Worm (Caenorhabditis elegans): ENCODE data around the gene ets-10.

DNA sequence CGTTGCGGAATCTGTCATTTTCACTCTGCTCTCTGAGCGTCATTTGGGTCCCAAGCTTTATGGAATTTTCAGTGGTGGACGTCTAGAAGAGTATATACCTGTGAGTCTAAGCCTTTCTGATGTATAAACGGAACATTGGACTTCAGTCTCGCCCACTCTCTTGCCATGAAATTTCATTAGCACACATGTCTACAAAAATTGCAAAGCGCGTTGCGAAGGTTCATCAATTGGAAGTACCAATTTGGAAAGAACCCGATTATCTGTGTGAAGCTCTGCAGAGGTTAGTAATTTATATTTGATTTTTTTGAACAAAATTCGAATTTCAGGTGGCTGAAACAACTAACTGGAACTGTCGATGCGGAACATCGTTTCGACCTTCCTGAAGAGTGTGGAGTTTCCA is 5.8 kb downstream of the ets-10 start:
- TF ChIP-seq ets-7 (tag; optimal IDR thresholded peaks at IDR 0.05) (no peak), tra-4 (tag; optimal IDR thresholded peaks at IDR 0.05) (no peak), flt-1 (GFP tag; IDR thresholded peaks at IDR 0.05) (no peak), ama-1 (optimal IDR thresholded peaks at IDR 0.05) (no peak), sea-1 (GFP tag; conservative IDR thresholded peaks at IDR 0.05) (no peak), hmbx-1 (tag; optimal IDR thresholded peaks at IDR 0.05) (no peak), aly-1 (tag; optimal IDR thresholded peaks at IDR 0.05) (no peak)

Data from whole organism, early embryonic.